Worm (Caenorhabditis elegans): ENCODE data around the gene C46A5.4.

Gene C46A5.4

ce11 chrIV:7754114-7754513, 3.0 kb downstream of the C46A5.4 start:
- peak; percentile 56 for TF ChIP-seq mec-3 (tag; optimal IDR thresholded peaks at IDR 0.05; ENCODE audit: borderline replicate concordance)
- TF ChIP-seq ceh-19 (GFP tag; optimal IDR thresholded peaks at IDR 0.05), result no peak

ce11 chrIV:7753108-7753507, 4.0 kb downstream of the C46A5.4 start, which contains the start of gene col-14:
Gene col-14, plus strand, starts transcription at chrIV:7753408.
- TF ChIP-seq sox-2 (GFP tag; IDR thresholded peaks at IDR 0.05) (no peak), ceh-9 (tag; optimal IDR thresholded peaks at IDR 0.05) (no peak), pax-1 (tag; optimal IDR thresholded peaks at IDR 0.05) (no peak), ama-1 (optimal IDR thresholded peaks at IDR 0.05) (no peak), ceh-22 (tag; optimal IDR thresholded peaks at IDR 0.05) (no peak), pros-1 (tag; optimal IDR thresholded peaks at IDR 0.05) (no peak), syd-9 (tag; optimal IDR thresholded peaks at IDR 0.05) (no peak), ttx-3 (tag; optimal IDR thresholded peaks at IDR 0.05) (no peak), unc-42 (tag; optimal IDR thresholded peaks at IDR 0.05) (no peak), madf-2 (tag; optimal IDR thresholded peaks at IDR 0.05) (no peak), ceh-30 (tag; optimal IDR thresholded peaks at IDR 0.05) (no peak), fax-1 (tag; optimal IDR thresholded peaks at IDR 0.05) (no peak), hlh-8 (tag; optimal IDR thresholded peaks at IDR 0.05) (no peak), ceh-34 (tag; optimal IDR thresholded peaks at IDR 0.05) (no peak), fkh-6 (tag; optimal IDR thresholded peaks at IDR 0.05) (no peak), mec-3 (tag; optimal IDR thresholded peaks at IDR 0.05; ENCODE audit: borderline replicate concordance) (no peak), ceh-45 (GFP tag; IDR thresholded peaks at IDR 0.05) (no peak), nhr-11 (tag; optimal IDR thresholded peaks at IDR 0.05) (no peak), odd-2 (tag; optimal IDR thresholded peaks at IDR 0.05) (no peak), gmeb-2 (tag; optimal IDR thresholded peaks at IDR 0.05) (no peak)

DNA sequence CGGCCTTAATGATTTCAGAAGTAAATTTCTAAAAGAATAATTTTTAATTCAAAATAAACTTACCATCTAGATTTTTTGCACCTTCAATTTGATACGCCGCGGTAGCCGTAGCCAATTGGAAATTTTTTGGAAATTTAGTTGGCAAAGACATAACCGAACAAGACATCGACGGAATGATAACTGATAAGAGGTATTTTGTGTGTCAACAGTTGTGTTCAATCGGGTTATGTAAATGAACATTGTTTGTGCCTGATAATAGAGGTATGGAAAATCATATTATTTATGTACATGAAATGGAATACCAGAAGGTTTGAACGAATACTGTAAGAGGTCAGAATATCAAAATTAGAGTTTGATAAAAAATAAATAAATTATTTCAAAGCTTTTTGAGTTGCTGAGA, 9.3 kb downstream of the C46A5.4 start, which contains the start of gene klo-1:
Gene klo-1, minus strand, starts transcription at position 388 of the 400 bp plus-strand sequence.
- TF ChIP-seq pax-1 (tag; optimal IDR thresholded peaks at IDR 0.05) (no peak), eyg-1 (tag; optimal IDR thresholded peaks at IDR 0.05) (no peak), hlh-15 (tag; optimal IDR thresholded peaks at IDR 0.05) (no peak), zip-5 (tag; optimal IDR thresholded peaks at IDR 0.05) (no peak), unc-86 (tag; optimal IDR thresholded peaks at IDR 0.05) (no peak), ceh-30 (tag; optimal IDR thresholded peaks at IDR 0.05) (no peak), C38D4.7 (GFP tag; optimal IDR thresholded peaks at IDR 0.05) (no peak), C08G9.2 (tag; optimal IDR thresholded peaks at IDR 0.05) (no peak), Y22D7AL.16 (tag; optimal IDR thresholded peaks at IDR 0.05) (no peak), nhr-11 (tag; optimal IDR thresholded peaks at IDR 0.05) (no peak), ceh-22 (tag; optimal IDR thresholded peaks at IDR 0.05) (no peak), lin-11 (tag; optimal IDR thresholded peaks at IDR 0.05) (no peak), fax-1 (tag; optimal IDR thresholded peaks at IDR 0.05) (no peak)

DNA sequence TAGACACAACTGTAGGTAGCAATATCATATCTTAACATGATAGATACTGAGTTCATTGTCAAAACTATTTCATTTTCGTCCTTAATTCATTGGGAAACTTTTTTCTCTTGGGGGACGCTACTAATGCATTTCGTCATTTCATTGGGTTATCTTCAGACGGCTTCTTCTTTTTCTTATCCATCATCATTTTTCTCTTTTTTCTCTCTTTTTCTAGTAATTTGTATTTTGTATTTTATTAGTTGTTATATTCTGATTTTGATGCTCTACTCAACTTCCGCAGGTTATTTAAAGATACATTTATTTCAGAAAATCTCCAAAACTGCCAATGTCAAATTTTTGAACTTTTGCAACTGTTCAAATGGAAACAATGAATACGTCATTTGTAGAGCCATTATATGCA, 13.6 kb downstream of the C46A5.4 start, which contains the start of gene npr-35:
Gene npr-35, plus strand, starts transcription at position 301 of the 400 bp plus-strand sequence.
- TF ChIP-seq F13H6.1 (tag; optimal IDR thresholded peaks at IDR 0.05), result no peak
- TF ChIP-seq ceh-18 (tag; optimal IDR thresholded peaks at IDR 0.05), result no peak
- no peak for TF ChIP-seq pag-3 (tag; optimal IDR thresholded peaks at IDR 0.05; ENCODE audit: borderline replicate concordance)
- TF ChIP-seq elt-2 (tag; optimal IDR thresholded peaks at IDR 0.05), result no peak
- TF ChIP-seq zip-5 (tag; optimal IDR thresholded peaks at IDR 0.05), result no peak
- TF ChIP-seq hlh-6 (tag; optimal IDR thresholded peaks at IDR 0.05), result no peak
- no peak for TF ChIP-seq ztf-16 (tag; optimal IDR thresholded peaks at IDR 0.05)
- TF ChIP-seq C38D4.7 (GFP tag; optimal IDR thresholded peaks at IDR 0.05), result no peak

DNA sequence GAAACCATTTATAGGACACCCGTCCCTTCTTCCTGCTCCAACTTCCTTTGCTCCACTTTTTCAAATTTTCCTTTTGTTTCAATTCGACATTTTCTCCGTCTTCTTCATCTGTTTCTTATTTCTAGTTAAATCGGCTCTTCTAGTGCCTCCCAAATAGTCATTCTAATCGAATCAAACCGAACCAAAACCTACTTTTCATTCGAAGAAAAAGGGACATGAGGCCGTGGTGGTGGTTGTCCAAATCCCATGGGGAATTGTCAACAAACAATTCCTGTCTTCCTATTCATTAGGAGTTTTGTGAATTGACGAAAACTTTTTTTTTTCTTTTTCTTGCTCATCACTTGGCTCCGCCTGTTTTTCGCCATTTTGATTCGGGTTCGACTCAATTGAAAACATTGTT, 20.5 kb downstream of the C46A5.4 start:
- no peak for TF ChIP-seq ceh-2 (tag; optimal IDR thresholded peaks at IDR 0.05)
- no peak for TF ChIP-seq unc-3 (GFP tag; conservative IDR thresholded peaks at IDR 0.05)
- peak; percentile 2 for TF ChIP-seq unc-3 (tag; optimal IDR thresholded peaks at IDR 0.05)
